Fruit fly (Drosophila melanogaster) whole organism, embryonic: Measurements from ENCODE around the gene Zip88E.

Experiments used
- Asciz ChIP-seq: fragments of 200-800 bp; sonication (Bioruptor generic); optimal IDR thresholded peaks from 2 replicates; lab custom pipeline; 2017; ENCODE audit warnings: missing biosample characterization, mild to moderate bottlenecking, missing genetic modification characterization, missing genetic modification reagents
- CG10366 ChIP-seq: fragments of 200-800 bp; sonication (Bioruptor generic); IDR thresholded peaks from 2 replicates; pipeline ENCODE4 v1.3.6; 2022; ENCODE audit warnings: missing biosample characterization, missing genetic modification characterization
- CG11398 ChIP-seq: fragments of 200-800 bp; sonication (Bioruptor generic); optimal IDR thresholded peaks from 2 replicates; lab custom pipeline; 2016; ENCODE audit warnings: missing biosample characterization, missing genetic modification characterization
- CG11504 ChIP-seq: fragments of 200-800 bp; sonication (Bioruptor generic); optimal IDR thresholded peaks from 3 replicates; lab custom pipeline; 2019; ENCODE audit warnings: missing biosample characterization, mild to moderate bottlenecking, missing genetic modification characterization, moderate library complexity
- CG13775 ChIP-seq: fragments of 200-800 bp; sonication (Bioruptor generic); optimal IDR thresholded peaks from 3 replicates; lab custom pipeline; 2017; ENCODE audit warnings: missing biosample characterization, mild to moderate bottlenecking, missing genetic modification characterization
- CG15601 ChIP-seq: fragments of 200-800 bp; sonication (Bioruptor generic); optimal IDR thresholded peaks from 3 replicates; lab custom pipeline; 2019; ENCODE audit warnings: missing biosample characterization, mild to moderate bottlenecking, missing genetic modification characterization, moderate library complexity
- CG15696 ChIP-seq: fragments of 200-800 bp; sonication (Bioruptor generic); optimal IDR thresholded peaks from 2 replicates; lab custom pipeline; 2019; ENCODE audit warnings: missing biosample characterization, mild to moderate bottlenecking, missing genetic modification characterization, moderate library complexity
- CG1602 ChIP-seq: fragments of 200-800 bp; sonication (Bioruptor generic); optimal IDR thresholded peaks from 3 replicates; lab custom pipeline; 2016; ENCODE audit warnings: missing biosample characterization, missing genetic modification characterization
- CG18262 ChIP-seq: fragments of 200-800 bp; optimal IDR thresholded peaks from 3 replicates; lab custom pipeline; 2019; ENCODE audit warnings: missing biosample characterization, mild to moderate bottlenecking, missing genetic modification characterization, moderate library complexity
- CG30431 ChIP-seq: fragments of 200-800 bp; sonication (Bioruptor generic); optimal IDR thresholded peaks from 2 replicates; lab custom pipeline; 2017; ENCODE audit warnings: missing biosample characterization, missing genetic modification characterization
- CG33557 ChIP-seq: fragments of 200-800 bp; sonication (Bioruptor generic); optimal IDR thresholded peaks from 2 replicates; lab custom pipeline; 2019; ENCODE audit warnings: missing biosample characterization, mild to moderate bottlenecking, missing genetic modification characterization, moderate library complexity
- CG4707 ChIP-seq: fragments of 200-800 bp; sonication (Bioruptor generic); optimal IDR thresholded peaks from 2 replicates; lab custom pipeline; 2018; ENCODE audit warnings: missing biosample characterization, mild to moderate bottlenecking, missing genetic modification characterization, moderate library complexity
- CG7963 ChIP-seq: fragments of 200-800 bp; sonication (Bioruptor generic); IDR thresholded peaks from 3 replicates; pipeline ENCODE4 v1.3.6; 2022; ENCODE audit warnings: missing biosample characterization, missing genetic modification characterization; ENCODE audit not compliant: partially characterized antibody
- CG8478 ChIP-seq: fragments of >200 bp; optimal IDR thresholded peaks from 2 replicates; lab custom pipeline; 2018
- CG8765 ChIP-seq: fragments of 200-800 bp; sonication (Bioruptor generic); IDR thresholded peaks from 2 replicates; pipeline ENCODE4 v1.3.6; 2022; ENCODE audit warnings: missing biosample characterization, missing genetic modification characterization
- CG9727 ChIP-seq: fragments of 200-800 bp; sonication (Bioruptor generic); optimal IDR thresholded peaks from 3 replicates; lab custom pipeline; 2017; ENCODE audit warnings: missing biosample characterization, mild to moderate bottlenecking, missing genetic modification characterization
- CTCF ChIP-seq: fragments of 200-800 bp; sonication (Bioruptor generic); optimal IDR thresholded peaks from 2 replicates; lab custom pipeline; 2017; ENCODE audit warnings: missing biosample characterization, mild to moderate bottlenecking, missing genetic modification characterization, moderate library complexity
- D19B ChIP-seq: fragments of 200-800 bp; sonication (Bioruptor generic); optimal IDR thresholded peaks from 2 replicates; lab custom pipeline; 2017; ENCODE audit warnings: missing biosample characterization, mild to moderate bottlenecking, missing genetic modification characterization
- Dip3 ChIP-seq: fragments of 200-800 bp; sonication (Bioruptor generic); optimal IDR thresholded peaks from 3 replicates; lab custom pipeline; 2016; ENCODE audit warnings: missing biosample characterization, missing genetic modification characterization
- E2f1 ChIP-seq: fragments of 200-800 bp; sonication (Bioruptor generic); IDR thresholded peaks from 2 replicates; pipeline ENCODE4 v1.3.6; 2022; ENCODE audit warnings: missing biosample characterization, missing genetic modification characterization
- E2f2 ChIP-seq: fragments of 200-800 bp; sonication (Bioruptor generic); IDR thresholded peaks from 2 replicates; pipeline ENCODE4 v1.3.6; 2022; ENCODE audit warnings: missing biosample characterization, missing genetic modification characterization
- HmgZ ChIP-seq: fragments of 200-800 bp; sonication (Bioruptor generic); optimal IDR thresholded peaks from 2 replicates; lab custom pipeline; 2018; ENCODE audit warnings: missing biosample characterization, mild to moderate bottlenecking, missing genetic modification characterization
- NK7.1 ChIP-seq: fragments of 200-800 bp; sonication (Bioruptor generic); optimal IDR thresholded peaks from 3 replicates; lab custom pipeline; 2016; ENCODE audit warnings: missing biosample characterization, missing genetic modification characterization
- NfI ChIP-seq: fragments of 200-800 bp; sonication (Bioruptor generic); optimal IDR thresholded peaks from 3 replicates; lab custom pipeline; 2018; ENCODE audit warnings: missing biosample characterization, mild to moderate bottlenecking, missing genetic modification characterization, moderate library complexity
- Pdp1 ChIP-seq, 2 experiments: fragments of 200-800 bp; sonication (Bioruptor generic); optimal IDR thresholded peaks; 3 replicates each; lab custom pipeline; 2016; ENCODE audit warnings: missing biosample characterization in 2 of 2, missing genetic modification characterization in 2 of 2, mild to moderate bottlenecking in 1 of 2, moderate library complexity in 1 of 2
- Taf1 ChIP-seq: fragments of 200-800 bp; sonication (Bioruptor generic); IDR thresholded peaks from 2 replicates; pipeline ENCODE4 v1.3.6; 2022; ENCODE audit warnings: missing biosample characterization, missing genetic modification characterization
- Tbp ChIP-seq: fragments of >200 bp; optimal IDR thresholded peaks from 2 replicates; lab custom pipeline; 2018; ENCODE audit warnings: missing biosample characterization, missing genetic modification characterization
- Trl ChIP-seq, 3 experiments: fragments of >200 bp in 2 of 3; fragments of 200-800 bp in 1 of 3; sonication (Bioruptor generic) in 1 of 3; optimal IDR thresholded peaks; 2 replicates in 1 of 3; 3 replicates in 2 of 3; lab custom pipeline; 2016 to 2017; ENCODE audit warnings: missing biosample characterization in 1 of 3, missing genetic modification characterization in 1 of 3
- bsh ChIP-seq, 2 experiments: fragments of 200-800 bp; sonication (Bioruptor generic); optimal IDR thresholded peaks; 2 replicates each; lab custom pipeline; 2017 to 2018; ENCODE audit warnings: mild to moderate bottlenecking in 2 of 2, missing biosample characterization in 2 of 2, missing genetic modification characterization in 2 of 2, moderate library complexity in 1 of 2
- cg ChIP-seq: fragments of 200-800 bp; sonication (Bioruptor generic); optimal IDR thresholded peaks from 3 replicates; lab custom pipeline; 2019; ENCODE audit warnings: missing biosample characterization, mild to moderate bottlenecking, missing genetic modification characterization, moderate library complexity
- chinmo ChIP-seq: fragments of 200-800 bp; sonication (Bioruptor generic); IDR thresholded peaks from 4 replicates; pipeline ENCODE4 v1.3.6; 2022; ENCODE audit warnings: missing biosample characterization, missing genetic modification characterization; ENCODE audit not compliant: partially characterized antibody
- chn ChIP-seq: fragments of 200-800 bp; sonication (Bioruptor generic); optimal IDR thresholded peaks from 2 replicates; lab custom pipeline; 2016; ENCODE audit warnings: missing biosample characterization, missing genetic modification characterization
- ci ChIP-seq: fragments of 200-800 bp; sonication (Bioruptor generic); IDR thresholded peaks from 3 replicates; pipeline ENCODE4 v1.3.6; 2022; ENCODE audit warnings: missing biosample characterization, missing genetic modification characterization
- crc ChIP-seq: fragments of 200-800 bp; sonication (Bioruptor generic); optimal IDR thresholded peaks from 2 replicates; lab custom pipeline; 2016; ENCODE audit warnings: missing biosample characterization, missing genetic modification characterization
- disco-r ChIP-seq: fragments of 200-800 bp; sonication (Bioruptor generic); optimal IDR thresholded peaks from 2 replicates; lab custom pipeline; 2016; ENCODE audit warnings: missing biosample characterization, missing genetic modification characterization
- gsb-n ChIP-seq: fragments of 200-800 bp; sonication (Bioruptor generic); optimal IDR thresholded peaks from 3 replicates; lab custom pipeline; 2018; ENCODE audit warnings: missing biosample characterization, mild to moderate bottlenecking, missing genetic modification characterization
- kay ChIP-seq: fragments of 200-800 bp; sonication (Bioruptor generic); optimal IDR thresholded peaks from 2 replicates; lab custom pipeline; 2016; ENCODE audit warnings: missing biosample characterization, missing genetic modification characterization
- lab ChIP-seq: fragments of 200-800 bp; sonication (Bioruptor generic); optimal IDR thresholded peaks from 3 replicates; lab custom pipeline; 2017; ENCODE audit warnings: missing biosample characterization, missing genetic modification characterization, mild to moderate bottlenecking, moderate library complexity, missing genetic modification reagents
- lbe ChIP-seq: fragments of 200-800 bp; sonication (Bioruptor generic); optimal IDR thresholded peaks from 2 replicates; lab custom pipeline; 2016; ENCODE audit warnings: missing biosample characterization, mild to moderate bottlenecking, missing genetic modification characterization
- mam ChIP-seq: fragments of 200-800 bp; sonication (Bioruptor generic); optimal IDR thresholded peaks from 3 replicates; lab custom pipeline; 2016; ENCODE audit warnings: missing biosample characterization, missing genetic modification characterization
- pan ChIP-seq, 4 experiments: fragments of >200 bp in 3 of 4; fragments of 200-800 bp in 1 of 4; sonication (Bioruptor generic) in 1 of 4; optimal IDR thresholded peaks in 3 of 4; IDR thresholded peaks in 1 of 4; 2 replicates each; pipeline versions ENCODE4 v1.3.6 to Lab custom; 2017 to 2022; ENCODE audit warnings: missing biosample characterization in 2 of 4, missing genetic modification characterization in 2 of 4, mixed read lengths in 1 of 4
- pb ChIP-seq: fragments of 200-800 bp; sonication (Bioruptor generic); optimal IDR thresholded peaks from 3 replicates; lab custom pipeline; 2016; ENCODE audit warnings: missing biosample characterization, missing genetic modification characterization
- pita ChIP-seq: fragments of 200-800 bp; sonication (Bioruptor generic); optimal IDR thresholded peaks from 2 replicates; lab custom pipeline; 2017; ENCODE audit warnings: missing biosample characterization, mild to moderate bottlenecking, missing genetic modification characterization
- sens ChIP-seq: fragments of 200-800 bp; sonication (Bioruptor generic); peaks from one replicate; lab custom pipeline; 2016; ENCODE audit warnings: missing biosample characterization, missing genetic modification characterization
- sim ChIP-seq: fragments of 200-800 bp; sonication (Bioruptor generic); IDR thresholded peaks from 2 replicates; pipeline ENCODE4 v1.3.6; 2022; ENCODE audit warnings: missing biosample characterization, missing genetic modification characterization
- tll ChIP-seq, 2 experiments: fragments of 200-800 bp in 1 of 2; fragments of >200 bp in 1 of 2; sonication (Bioruptor generic) in 1 of 2; optimal IDR thresholded peaks; 2 replicates each; lab custom pipeline; 2017 to 2019; ENCODE audit warnings: missing biosample characterization in 2 of 2, missing genetic modification characterization in 2 of 2, mild to moderate bottlenecking in 1 of 2, moderate library complexity in 1 of 2
- trem ChIP-seq: fragments of 200-800 bp; optimal IDR thresholded peaks from 3 replicates; lab custom pipeline; 2019; ENCODE audit warnings: missing biosample characterization, mild to moderate bottlenecking, missing genetic modification characterization, moderate library complexity
- vnd ChIP-seq: fragments of 200-800 bp; sonication (Bioruptor generic); IDR thresholded peaks from 3 replicates; pipeline ENCODE4 v1.3.6; 2022; ENCODE audit warnings: missing biosample characterization, missing genetic modification characterization; ENCODE audit not compliant: partially characterized antibody
- vvl ChIP-seq: fragments of 200-800 bp; sonication (Bioruptor generic); IDR thresholded peaks from 2 replicates; pipeline ENCODE4 v1.3.6; 2022; ENCODE audit warnings: missing biosample characterization, missing genetic modification characterization
- wdn ChIP-seq: fragments of 200-800 bp; sonication (Bioruptor generic); IDR thresholded peaks from 2 replicates; pipeline ENCODE4 v1.3.6; 2022; ENCODE audit warnings: missing biosample characterization, missing genetic modification characterization

Gene Zip88E

dm6 chr3R:15281335-15281963 is 13.0 kb downstream of the Zip88E start:
- no peak for TF ChIP-seq CG7963
- peak; percentile 32; the same call in 1 of the 3 replicates for TF ChIP-seq ci (GFP tag; lab: Robert Waterston, UW)
- no peak for TF ChIP-seq Taf1
- TF ChIP-seq HmgZ, result no peak
- no peak for TF ChIP-seq mam (GFP tag; lab: Kevin White, UChicago)
- TF ChIP-seq trem (tag; lab: Kevin White, UChicago), result no peak
- peak; percentile 46 for TF ChIP-seq CG9727 (GFP tag; lab: Kevin White, UChicago)
- peak; percentile 7 for TF ChIP-seq CG18262
- TF ChIP-seq sens (GFP tag; lab: Kevin White, UChicago), result peak; percentile 16
- peak; percentile 11 for TF ChIP-seq CG11504 (tag; lab: Kevin White, UChicago)
- peak; percentile 5; the same call in 1 of the 2 replicates for TF ChIP-seq E2f1 (GFP tag; lab: Robert Waterston, UW)
- TF ChIP-seq CG10366 (GFP tag; lab: Robert Waterston, UW), result no peak
- no peak for TF ChIP-seq crc
- TF ChIP-seq lbe, result no peak
- TF ChIP-seq Pdp1 (GFP tag; optimal IDR thresholded peaks at IDR 0.05; lab: Kevin White, UChicago), result peak in 1 of 2 experiments; percentile 72
- no peak for TF ChIP-seq tll (GFP tag; optimal IDR thresholded peaks at IDR 0.05; lab: Kevin White, UChicago)
- no peak for TF ChIP-seq CG33557 (GFP tag; lab: Kevin White, UChicago)
- TF ChIP-seq CG8765 (GFP tag; lab: Robert Waterston, UW), result no peak
- TF ChIP-seq pita, result no peak
- TF ChIP-seq D19B (GFP tag; lab: Kevin White, UChicago), result no peak
- TF ChIP-seq pan (optimal IDR thresholded peaks at IDR 0.05; lab: Kevin White, UChicago), result no peak
- peak in 1 of 2 experiments; percentile 2 for TF ChIP-seq pan (GFP tag; optimal IDR thresholded peaks at IDR 0.05 in 1 of 2, IDR thresholded peaks at IDR 0.05 in 1 of 2)
- TF ChIP-seq wdn, result no peak
- no peak for TF ChIP-seq chn (GFP tag; lab: Kevin White, UChicago)
- no peak for TF ChIP-seq E2f2 (GFP tag; lab: Robert Waterston, UW)
- no peak for TF ChIP-seq CG13775 (GFP tag; lab: Kevin White, UChicago)
- no peak for TF ChIP-seq NK7.1
- no peak for TF ChIP-seq kay (GFP tag; lab: Kevin White, UChicago)
- peak in 1 of 2 experiments; percentile 39 for TF ChIP-seq Trl (optimal IDR thresholded peaks at IDR 0.05; lab: Kevin White, UChicago)
- no peak for TF ChIP-seq Trl (GFP tag; optimal IDR thresholded peaks at IDR 0.05; lab: Kevin White, UChicago)
- TF ChIP-seq vvl, result no peak
- TF ChIP-seq CTCF (GFP tag; lab: Kevin White, UChicago), result no peak
- no peak for TF ChIP-seq CG15696 (tag; lab: Kevin White, UChicago)
- no peak for TF ChIP-seq Tbp (GFP tag; lab: Kevin White, UChicago)
- TF ChIP-seq NfI (GFP tag; lab: Kevin White, UChicago), result no peak
- TF ChIP-seq chinmo, result 0 out of 4 replicates have a peak, but pooled peaks have one; percentile 18
- TF ChIP-seq vnd (GFP tag; lab: Robert Waterston, UW), result no peak
- TF ChIP-seq Dip3, result no peak
- TF ChIP-seq cg (GFP tag; lab: Kevin White, UChicago), result peak; percentile 80
- TF ChIP-seq CG30431, result no peak
- no peak for TF ChIP-seq CG1602
- TF ChIP-seq CG8478, result no peak
- TF ChIP-seq CG4707 (GFP tag; lab: Kevin White, UChicago), result no peak
- no peak for TF ChIP-seq Asciz (GFP tag; lab: Kevin White, UChicago)
- TF ChIP-seq bsh (GFP tag; optimal IDR thresholded peaks at IDR 0.05; lab: Kevin White, UChicago), result no peak
- no peak for TF ChIP-seq CG11398
- TF ChIP-seq lab (GFP tag; lab: Kevin White, UChicago), result no peak
- no peak for TF ChIP-seq pb
- no peak for TF ChIP-seq gsb-n (tag; lab: Kevin White, UChicago)
- TF ChIP-seq sim, result no peak
- peak; percentile 99 for TF ChIP-seq CG15601 (tag; lab: Kevin White, UChicago)
- TF ChIP-seq disco-r (GFP tag; lab: Kevin White, UChicago), result no peak
